Worm (Caenorhabditis elegans): ENCODE data around the gene oac-8.

Gene oac-8

ce11 chrIV:10546589-10547136, 37.7 kb upstream of the oac-8 start, which contains the start of gene zim-1:
zim-1 (plus strand) TSS chrIV:10547086.
- no peak for TF ChIP-seq Y22D7AL.16 (tag; optimal IDR thresholded peaks at IDR 0.05)
- no peak for TF ChIP-seq sox-4 (tag; optimal IDR thresholded peaks at IDR 0.05)
- TF ChIP-seq rnt-1 (tag; optimal IDR thresholded peaks at IDR 0.05), result no peak
- TF ChIP-seq pha-2 (tag; optimal IDR thresholded peaks at IDR 0.05), result no peak
- TF ChIP-seq pqm-1 (tag; optimal IDR thresholded peaks at IDR 0.05), result no peak
- TF ChIP-seq dmd-4 (tag; optimal IDR thresholded peaks at IDR 0.05; ENCODE audit: borderline replicate concordance), result no peak
- no peak for TF ChIP-seq ceh-2 (tag; optimal IDR thresholded peaks at IDR 0.05)
- no peak for TF ChIP-seq hlh-13 (GFP tag; optimal IDR thresholded peaks at IDR 0.05)
- TF ChIP-seq gmeb-2 (tag; optimal IDR thresholded peaks at IDR 0.05), result no peak
- no peak for TF ChIP-seq lin-11 (tag; optimal IDR thresholded peaks at IDR 0.05)

- no peak for TF ChIP-seq sox-4 (tag; optimal IDR thresholded peaks at IDR 0.05)
- TF ChIP-seq che-1 (tag; optimal IDR thresholded peaks at IDR 0.05), result no peak
- TF ChIP-seq eyg-1 (tag; optimal IDR thresholded peaks at IDR 0.05), result no peak
- no peak for TF ChIP-seq pag-3 (tag; optimal IDR thresholded peaks at IDR 0.05; ENCODE audit: borderline replicate concordance)
- TF ChIP-seq gmeb-2 (tag; optimal IDR thresholded peaks at IDR 0.05), result no peak
- TF ChIP-seq elt-4 (tag; optimal IDR thresholded peaks at IDR 0.05), result no peak
- TF ChIP-seq fkh-10 (GFP tag; optimal IDR thresholded peaks at IDR 0.05), result no peak
- TF ChIP-seq npax-4 (tag; optimal IDR thresholded peaks at IDR 0.05), result no peak
- no peak for TF ChIP-seq dve-1 (tag; optimal IDR thresholded peaks at IDR 0.05)
- no peak for TF ChIP-seq tbx-2 (tag; optimal IDR thresholded peaks at IDR 0.05)
- TF ChIP-seq ref-2 (tag; optimal IDR thresholded peaks at IDR 0.05), result no peak
- TF ChIP-seq unc-55 (GFP tag; optimal IDR thresholded peaks at IDR 0.05), result no peak
- TF ChIP-seq ceh-45 (GFP tag; IDR thresholded peaks at IDR 0.05), result no peak
- no peak for TF ChIP-seq pha-4 (tag; optimal IDR thresholded peaks at IDR 0.05)
- no peak for TF ChIP-seq ceh-30 (tag; optimal IDR thresholded peaks at IDR 0.05)
- no peak for TF ChIP-seq K09A11.1 (tag; optimal IDR thresholded peaks at IDR 0.05; ENCODE audit: insufficient read depth)
- no peak for TF ChIP-seq zip-5 (tag; optimal IDR thresholded peaks at IDR 0.05)
- no peak for TF ChIP-seq ceh-22 (tag; optimal IDR thresholded peaks at IDR 0.05)
- no peak for TF ChIP-seq unc-3 (GFP tag; conservative IDR thresholded peaks at IDR 0.05)
- TF ChIP-seq unc-3 (tag; optimal IDR thresholded peaks at IDR 0.05), result no peak
- no peak for TF ChIP-seq hlh-15 (tag; optimal IDR thresholded peaks at IDR 0.05)
Observed at ce11 chrIV:10554947-10555346, 29.4 kb upstream of the oac-8 start, which contains the start of gene zim-2. zim-2 (plus strand) TSS chrIV:10555247.

ce11 chrIV:10558415-10558814, 25.9 kb upstream of the oac-8 start, which contains the start of gene zim-3:
zim-3 (plus strand) TSS chrIV:10558715.
- TF ChIP-seq ets-4 (tag; optimal IDR thresholded peaks at IDR 0.05), result no peak
- TF ChIP-seq dve-1 (tag; optimal IDR thresholded peaks at IDR 0.05), result no peak
- no peak for TF ChIP-seq ahr-1 (tag; optimal IDR thresholded peaks at IDR 0.05)
- no peak for TF ChIP-seq Y22D7AL.16 (tag; optimal IDR thresholded peaks at IDR 0.05)
- TF ChIP-seq pqm-1 (tag; optimal IDR thresholded peaks at IDR 0.05), result no peak
- no peak for TF ChIP-seq K09A11.1 (tag; optimal IDR thresholded peaks at IDR 0.05; ENCODE audit: insufficient read depth)
- TF ChIP-seq sdc-2 (tag; optimal IDR thresholded peaks at IDR 0.05), result no peak
- no peak for TF ChIP-seq unc-42 (tag; optimal IDR thresholded peaks at IDR 0.05)
- TF ChIP-seq unc-86 (tag; optimal IDR thresholded peaks at IDR 0.05), result no peak
- no peak for TF ChIP-seq madf-2 (tag; optimal IDR thresholded peaks at IDR 0.05)
- TF ChIP-seq fax-1 (tag; optimal IDR thresholded peaks at IDR 0.05), result no peak
- no peak for TF ChIP-seq pax-1 (tag; optimal IDR thresholded peaks at IDR 0.05)
- no peak for TF ChIP-seq tbx-2 (tag; optimal IDR thresholded peaks at IDR 0.05)
- no peak for TF ChIP-seq ceh-6 (GFP tag; optimal IDR thresholded peaks at IDR 0.05)

ce11 chrIV:10561605-10562004, 22.7 kb upstream of the oac-8 start, which contains the start of gene him-8:
him-8 (plus strand) TSS chrIV:10561905.
- TF ChIP-seq odd-2 (tag; optimal IDR thresholded peaks at IDR 0.05), result no peak
- no peak for TF ChIP-seq lim-6 (tag; optimal IDR thresholded peaks at IDR 0.05)
- TF ChIP-seq ceh-6 (GFP tag; optimal IDR thresholded peaks at IDR 0.05), result no peak
- TF ChIP-seq hlh-15 (tag; optimal IDR thresholded peaks at IDR 0.05), result no peak
- TF ChIP-seq C08G9.2 (tag; optimal IDR thresholded peaks at IDR 0.05), result no peak
- TF ChIP-seq F13H6.1 (tag; optimal IDR thresholded peaks at IDR 0.05), result no peak
- no peak for TF ChIP-seq zip-5 (tag; optimal IDR thresholded peaks at IDR 0.05)
- TF ChIP-seq dve-1 (tag; optimal IDR thresholded peaks at IDR 0.05), result no peak
- TF ChIP-seq K02D7.2 (tag; optimal IDR thresholded peaks at IDR 0.05), result no peak
- no peak for TF ChIP-seq sdc-2 (tag; optimal IDR thresholded peaks at IDR 0.05)
- no peak for TF ChIP-seq unc-55 (GFP tag; optimal IDR thresholded peaks at IDR 0.05)
- no peak for TF ChIP-seq hlh-6 (tag; optimal IDR thresholded peaks at IDR 0.05)
- no peak for TF ChIP-seq tbx-7 (tag; optimal IDR thresholded peaks at IDR 0.05)
- TF ChIP-seq sox-4 (tag; optimal IDR thresholded peaks at IDR 0.05), result no peak
- TF ChIP-seq syd-9 (tag; optimal IDR thresholded peaks at IDR 0.05), result no peak
- TF ChIP-seq pros-1 (tag; optimal IDR thresholded peaks at IDR 0.05), result no peak
- no peak for TF ChIP-seq ceh-14 (tag; optimal IDR thresholded peaks at IDR 0.05)
- no peak for TF ChIP-seq fax-1 (tag; optimal IDR thresholded peaks at IDR 0.05)

Data from whole organism, late embryonic.